Worm (Caenorhabditis elegans) whole organism, early embryonic: ENCODE results near the gene msp-55.
"Not testable (repeated sequence)": the region's sequence is repeated elsewhere in the genome, so short reads cannot be mapped to it uniquely, and the experiment has no call there.

Source experiments
- B0310.2 ChIP-seq: sonication (generic microtip); optimal IDR thresholded peaks from 2 replicates; lab custom pipeline; 2016; ENCODE audit warnings: mild to moderate bottlenecking, missing genetic modification characterization, missing compliant biosample characterization
- F13C5.2 ChIP-seq: sonication (generic microtip); optimal IDR thresholded peaks from 2 replicates; lab custom pipeline; 2017; ENCODE audit warnings: mild to moderate bottlenecking, missing genetic modification characterization, inconsistent platforms, missing compliant biosample characterization
- aly-1 ChIP-seq: sonication (generic microtip); optimal IDR thresholded peaks from 2 replicates; lab custom pipeline; 2016; ENCODE audit warnings: missing genetic modification characterization, missing compliant biosample characterization
- ama-1 ChIP-seq: fragments of 150-350 bp; optimal IDR thresholded peaks from 2 replicates; lab custom pipeline; 2014
- ceh-13 ChIP-seq: fragments of 200-800 bp; sonication (Bioruptor generic); optimal IDR thresholded peaks from 2 replicates; lab custom pipeline; 2018; ENCODE audit warnings: mild to moderate bottlenecking, missing genetic modification characterization, missing compliant biosample characterization
- ceh-36 ChIP-seq: sonication (generic microtip); optimal IDR thresholded peaks from 2 replicates; lab custom pipeline; 2016; ENCODE audit warnings: missing genetic modification characterization, inconsistent platforms, missing compliant biosample characterization
- ets-7 ChIP-seq: sonication (generic microtip); optimal IDR thresholded peaks from 2 replicates; lab custom pipeline; 2016; ENCODE audit warnings: missing genotype, missing genetic modification characterization, missing compliant biosample characterization
- flt-1 ChIP-seq: fragments of 200-800 bp; sonication (Bioruptor generic); IDR thresholded peaks from 2 replicates; pipeline ENCODE4 v1.3.6; 2022; ENCODE audit warnings: missing genetic modification characterization, missing compliant biosample characterization
- hmbx-1 ChIP-seq: sonication (generic microtip); optimal IDR thresholded peaks from 2 replicates; lab custom pipeline; 2016; ENCODE audit warnings: mild to moderate bottlenecking, missing genetic modification characterization, missing compliant biosample characterization
- hmg-4 ChIP-seq: fragments of 200-800 bp; sonication (Bioruptor generic); optimal IDR thresholded peaks from 2 replicates; lab custom pipeline; 2018; ENCODE audit warnings: mild to moderate bottlenecking, missing genetic modification characterization, missing compliant biosample characterization
- hnd-1 ChIP-seq: sonication (generic microtip); optimal IDR thresholded peaks from 2 replicates; lab custom pipeline; 2016; ENCODE audit warnings: missing genetic modification characterization, missing compliant biosample characterization
- pes-1 ChIP-seq: fragments of 200-800 bp; sonication (Bioruptor generic); IDR thresholded peaks from 2 replicates; pipeline ENCODE4 v1.3.6; 2022; ENCODE audit warnings: missing genetic modification reagents, missing genetic modification characterization, missing compliant biosample characterization
- scrt-1 ChIP-seq: fragments of 200-800 bp; sonication (Bioruptor generic); IDR thresholded peaks from 2 replicates; pipeline ENCODE4 v1.3.6; 2022; ENCODE audit warnings: missing genetic modification characterization, missing compliant biosample characterization
- sea-1 ChIP-seq: fragments of 200-800 bp; sonication (Bioruptor generic); conservative IDR thresholded peaks from 2 replicates; pipeline ENCODE4 v1.3.6; 2022; ENCODE audit warnings: missing genetic modification characterization, missing compliant biosample characterization
- tbx-11 ChIP-seq: fragments of 200-800 bp; sonication (Bioruptor generic); IDR thresholded peaks from 2 replicates; pipeline ENCODE4 v1.3.6; 2022; ENCODE audit warnings: missing genetic modification characterization, missing compliant biosample characterization
- tbx-37 ChIP-seq: fragments of 200-800 bp; sonication (Bioruptor generic); conservative IDR thresholded peaks from 2 replicates; pipeline ENCODE4 v1.3.6; 2022; ENCODE audit warnings: missing genetic modification reagents, missing genetic modification characterization, missing compliant biosample characterization
- tra-4 ChIP-seq: sonication (generic microtip); optimal IDR thresholded peaks from 2 replicates; lab custom pipeline; 2017; ENCODE audit warnings: missing genetic modification characterization, missing compliant biosample characterization

Gene msp-55

DNA sequence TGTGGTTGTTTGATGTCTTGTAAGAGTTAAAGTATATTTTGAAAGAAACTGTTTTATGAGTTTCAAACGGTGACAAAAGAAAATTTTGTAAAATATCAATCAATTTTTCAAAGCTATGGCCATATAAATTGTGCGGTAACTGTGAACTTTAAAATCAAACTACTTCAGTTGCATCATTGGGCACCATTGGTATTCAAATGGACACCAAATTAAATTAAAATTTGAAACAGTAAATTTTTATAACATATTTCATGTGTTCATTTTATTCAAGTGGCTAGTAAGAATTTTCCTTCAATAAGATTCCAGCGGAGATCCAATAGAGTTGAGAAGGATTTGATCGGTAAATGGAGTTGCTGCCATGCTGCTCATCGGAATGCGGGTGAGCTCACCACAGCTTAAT is 24.5 kb downstream of the msp-55 start:
- no peak for TF ChIP-seq flt-1 (GFP tag; lab: Robert Waterston, UW)
- no peak for TF ChIP-seq scrt-1 (GFP tag; lab: Robert Waterston, UW)
- no peak for TF ChIP-seq hnd-1 (tag; lab: Kevin White, UChicago)
- TF ChIP-seq ets-7 (tag; lab: Kevin White, UChicago) = no peak
- TF ChIP-seq aly-1 (tag; lab: Kevin White, UChicago) = no peak
- no peak for TF ChIP-seq tra-4 (tag; lab: Kevin White, UChicago)
- TF ChIP-seq F13C5.2 (tag; lab: Kevin White, UChicago) = no peak
- TF ChIP-seq B0310.2 (tag; lab: Kevin White, UChicago) = no peak
- no peak for TF ChIP-seq tbx-11 (GFP tag; lab: Robert Waterston, UW)
- TF ChIP-seq sea-1 (GFP tag; lab: Robert Waterston, UW) = no peak
- TF ChIP-seq pes-1 (GFP tag; lab: Robert Waterston, UW) = no peak
- no peak for TF ChIP-seq ceh-13
- TF ChIP-seq tbx-37 (GFP tag; lab: Robert Waterston, UW) = no peak
- no peak for TF ChIP-seq hmg-4 (GFP tag; lab: Kevin White, UChicago)
- no peak for TF ChIP-seq ama-1 (lab: Kevin White, UChicago)
- TF ChIP-seq hmbx-1 (tag; lab: Kevin White, UChicago) = no peak

DNA sequence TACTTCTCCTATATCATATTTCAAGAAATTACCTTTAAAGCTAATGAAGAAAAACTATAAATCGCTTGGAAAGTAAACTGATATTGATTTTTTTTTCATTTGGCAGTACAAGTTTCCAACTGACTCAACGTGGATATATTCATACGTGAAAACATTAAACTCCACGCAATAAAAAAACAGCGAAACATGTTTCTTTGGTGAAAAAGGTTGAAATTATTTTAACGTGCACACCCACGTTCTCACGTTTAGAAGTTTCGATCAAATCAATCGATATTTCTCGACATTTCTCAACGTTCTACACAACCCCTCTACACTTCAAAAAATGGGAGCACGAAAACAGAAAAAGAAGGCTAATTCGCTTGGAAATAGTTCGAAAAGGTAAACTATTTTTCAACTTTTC is 26.8 kb downstream of the msp-55 start, which contains the start of the genes best-6 and C09B9.2:
Gene best-6 (minus strand): TSS at position 101 of the 400 bp plus-strand sequence.
Gene C09B9.2 (plus strand): TSS at position 314 of the 400 bp plus-strand sequence.
- TF ChIP-seq ceh-36 (tag; lab: Kevin White, UChicago) (no peak), F13C5.2 (tag; lab: Kevin White, UChicago) (no peak), scrt-1 (GFP tag; lab: Robert Waterston, UW) (no peak), tbx-37 (GFP tag; lab: Robert Waterston, UW) (no peak), hnd-1 (tag; lab: Kevin White, UChicago) (no peak), tra-4 (tag; lab: Kevin White, UChicago) (no peak), B0310.2 (tag; lab: Kevin White, UChicago) (no peak), hmbx-1 (tag; lab: Kevin White, UChicago) (no peak), flt-1 (GFP tag; lab: Robert Waterston, UW) (no peak), ama-1 (lab: Kevin White, UChicago) (no peak), tbx-11 (GFP tag; lab: Robert Waterston, UW) (no peak), ets-7 (tag; lab: Kevin White, UChicago) (no peak), pes-1 (GFP tag; lab: Robert Waterston, UW) (no peak)

DNA sequence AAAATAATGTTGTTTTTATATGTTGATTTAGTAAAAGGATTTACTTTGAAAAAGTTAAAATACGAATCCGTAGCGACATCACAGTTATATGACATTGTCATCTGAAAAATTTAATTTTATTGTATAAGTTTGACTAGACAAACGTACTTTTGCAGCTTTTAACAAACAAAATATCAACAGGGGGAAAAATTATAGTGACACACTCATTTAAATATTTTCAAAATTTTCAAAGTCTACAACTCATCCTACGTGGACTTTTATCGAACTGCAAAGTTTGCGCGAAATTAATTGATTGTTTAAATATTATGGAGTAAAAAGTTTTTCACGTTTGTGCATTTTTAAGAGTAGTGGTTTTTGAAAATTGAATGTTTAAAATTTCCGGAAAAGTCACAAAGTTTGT is 30.2 kb downstream of the msp-55 start, which contains the start of gene C09B9.85:
Gene C09B9.85 (minus strand): TSS at position 101 of the 400 bp plus-strand sequence.
- TF ChIP-seq ets-7 (tag; lab: Kevin White, UChicago) = no peak
- no peak for TF ChIP-seq ceh-36 (tag; lab: Kevin White, UChicago)
- no peak for TF ChIP-seq aly-1 (tag; lab: Kevin White, UChicago)
- no peak for TF ChIP-seq pes-1 (GFP tag; lab: Robert Waterston, UW)
- no peak for TF ChIP-seq tra-4 (tag; lab: Kevin White, UChicago)
- TF ChIP-seq hmg-4 (GFP tag; lab: Kevin White, UChicago) = no peak
- TF ChIP-seq B0310.2 (tag; lab: Kevin White, UChicago) = no peak
- TF ChIP-seq F13C5.2 (tag; lab: Kevin White, UChicago) = no peak
- no peak for TF ChIP-seq scrt-1 (GFP tag; lab: Robert Waterston, UW)
- TF ChIP-seq hmbx-1 (tag; lab: Kevin White, UChicago) = no peak
- TF ChIP-seq tbx-37 (GFP tag; lab: Robert Waterston, UW) = no peak
- no peak for TF ChIP-seq sea-1 (GFP tag; lab: Robert Waterston, UW)
- TF ChIP-seq ama-1 (lab: Kevin White, UChicago) = no peak
- no peak for TF ChIP-seq hnd-1 (tag; lab: Kevin White, UChicago)
- TF ChIP-seq ceh-13 = no peak

DNA sequence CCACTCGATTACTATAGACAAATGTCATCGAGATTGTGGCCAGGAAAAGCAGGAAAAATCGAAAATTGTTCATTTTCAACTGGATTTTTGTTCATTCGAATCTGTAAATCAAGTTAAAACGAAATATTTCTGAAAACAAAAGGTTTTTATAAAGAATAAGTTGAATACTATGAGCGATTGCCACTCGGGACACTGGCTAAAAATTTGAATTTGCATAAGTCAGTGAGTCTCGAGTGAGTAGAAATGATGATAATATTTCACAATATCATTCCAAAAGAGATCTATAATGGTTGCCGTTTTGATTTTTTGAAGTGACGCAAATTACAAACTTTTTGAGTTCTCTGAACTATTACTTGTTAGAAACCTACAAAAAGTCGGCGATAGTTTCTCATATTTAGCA is 35.3 kb downstream of the msp-55 start, which contains the start of gene T28H11.8:
Gene T28H11.8 (minus strand): TSS at position 101 of the 400 bp plus-strand sequence.
- no peak for TF ChIP-seq sea-1 (GFP tag; lab: Robert Waterston, UW)
- TF ChIP-seq hmg-4 (GFP tag; lab: Kevin White, UChicago) = no peak
- no peak for TF ChIP-seq hmbx-1 (tag; lab: Kevin White, UChicago)
- no peak for TF ChIP-seq ets-7 (tag; lab: Kevin White, UChicago)
- no peak for TF ChIP-seq tbx-11 (GFP tag; lab: Robert Waterston, UW)
- no peak for TF ChIP-seq ceh-36 (tag; lab: Kevin White, UChicago)
- TF ChIP-seq flt-1 (GFP tag; lab: Robert Waterston, UW) = no peak
- TF ChIP-seq F13C5.2 (tag; lab: Kevin White, UChicago) = no peak
- no peak for TF ChIP-seq tra-4 (tag; lab: Kevin White, UChicago)
- no peak for TF ChIP-seq aly-1 (tag; lab: Kevin White, UChicago)
- no peak for TF ChIP-seq ama-1 (lab: Kevin White, UChicago)
- TF ChIP-seq pes-1 (GFP tag; lab: Robert Waterston, UW) = no peak
- TF ChIP-seq tbx-37 (GFP tag; lab: Robert Waterston, UW) = no peak
- TF ChIP-seq hnd-1 (tag; lab: Kevin White, UChicago) = no peak
- no peak for TF ChIP-seq scrt-1 (GFP tag; lab: Robert Waterston, UW)
- TF ChIP-seq ceh-13 = no peak

DNA sequence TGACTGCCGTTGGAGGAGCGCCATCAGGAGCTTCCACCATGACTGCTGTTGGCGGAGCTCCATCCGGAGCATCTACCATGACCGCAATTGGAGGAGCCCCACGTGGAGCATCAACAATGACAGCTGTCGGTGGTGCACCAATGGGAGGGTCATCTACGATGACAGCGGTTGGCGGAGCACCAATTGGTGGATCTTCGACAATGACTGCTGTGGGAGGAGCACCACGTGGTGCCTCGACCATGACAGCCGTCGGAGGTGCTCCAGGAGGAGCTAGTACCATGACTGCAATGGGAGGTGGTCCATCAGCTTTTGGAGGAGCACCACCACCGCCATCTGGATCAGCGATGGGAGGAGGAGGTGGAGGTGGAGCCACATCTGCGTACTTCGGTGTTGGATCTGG is 38.7 kb downstream of the msp-55 start, which contains the start of gene T28H11.7:
Gene T28H11.7 (minus strand): TSS at position 101 of the 400 bp plus-strand sequence.
- TF ChIP-seq ets-7 (tag; lab: Kevin White, UChicago); sea-1 (GFP tag; lab: Robert Waterston, UW); pes-1 (GFP tag; lab: Robert Waterston, UW): not testable (repeated sequence)

DNA sequence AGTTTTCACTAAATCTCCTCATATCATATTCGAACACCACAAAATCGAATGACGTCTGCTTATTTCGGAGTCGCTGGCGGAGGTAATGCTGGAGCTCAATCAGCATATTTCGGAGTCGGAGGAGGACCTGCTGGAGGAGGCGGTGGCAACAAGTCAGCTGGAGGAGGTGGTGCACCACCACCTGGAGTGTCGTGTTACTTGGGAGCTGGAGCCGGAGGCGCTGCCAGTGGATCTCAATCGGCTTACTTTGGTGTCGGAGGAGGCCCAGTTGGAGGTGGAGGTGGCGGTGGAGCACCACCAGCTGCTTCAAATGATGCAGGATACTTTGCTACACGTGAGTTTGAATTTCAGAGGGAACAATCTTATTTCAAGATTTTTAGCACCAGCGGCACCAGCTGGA is 39.4 kb downstream of the msp-55 start, which contains the start of gene ssq-4:
Gene ssq-4 (plus strand): TSS at position 19 of the 400 bp plus-strand sequence.
- TF ChIP-seq B0310.2 (tag; lab: Kevin White, UChicago); ceh-13; hmbx-1 (tag; lab: Kevin White, UChicago): not testable (repeated sequence)
